Worm (Caenorhabditis elegans) whole organism, late embryonic: ENCODE results near the gene B0244.7.

Experiments
- C08G9.2 ChIP-seq: sonication (generic microtip); optimal IDR thresholded peaks from 2 replicates; lab custom pipeline; 2016; ENCODE audit warnings: mild to moderate bottlenecking, missing genetic modification characterization, moderate library complexity, missing compliant biosample characterization
- F13H6.1 ChIP-seq: sonication (generic microtip); optimal IDR thresholded peaks from 2 replicates; lab custom pipeline; 2016; ENCODE audit warnings: missing genetic modification characterization, missing compliant biosample characterization
- T23F11.4 ChIP-seq: fragments of 200-800 bp; sonication (Bioruptor generic); optimal IDR thresholded peaks from 2 replicates; lab custom pipeline; 2018; ENCODE audit warnings: mild to moderate bottlenecking, missing genetic modification characterization, missing compliant biosample characterization
- Y22D7AL.16 ChIP-seq: sonication (generic microtip); optimal IDR thresholded peaks from 2 replicates; lab custom pipeline; 2016; ENCODE audit warnings: missing genetic modification characterization, missing compliant biosample characterization
- ahr-1 ChIP-seq: sonication (generic microtip); optimal IDR thresholded peaks from 2 replicates; lab custom pipeline; 2016; ENCODE audit warnings: missing genetic modification characterization, missing compliant biosample characterization
- ama-1 ChIP-seq: fragments of 150-350 bp; optimal IDR thresholded peaks from 2 replicates; lab custom pipeline; 2014
- ceh-14 ChIP-seq: sonication (generic microtip); optimal IDR thresholded peaks from 2 replicates; lab custom pipeline; 2016; ENCODE audit warnings: missing genotype, missing genetic modification characterization, missing compliant biosample characterization
- ceh-18 ChIP-seq: sonication (generic microtip); optimal IDR thresholded peaks from 2 replicates; lab custom pipeline; 2016; ENCODE audit warnings: missing genetic modification characterization, missing compliant biosample characterization
- ceh-19 ChIP-seq: fragments of 200-800 bp; sonication (Bioruptor generic); optimal IDR thresholded peaks from 2 replicates; lab custom pipeline; 2018; ENCODE audit warnings: mild to moderate bottlenecking, missing genetic modification characterization, missing compliant biosample characterization
- ceh-2 ChIP-seq: sonication (generic microtip); optimal IDR thresholded peaks from 2 replicates; lab custom pipeline; 2016; ENCODE audit warnings: missing genotype, missing genetic modification characterization, missing compliant biosample characterization
- ceh-24 ChIP-seq: sonication (generic microtip); optimal IDR thresholded peaks from 2 replicates; lab custom pipeline; 2016; ENCODE audit warnings: mild to moderate bottlenecking, missing genetic modification characterization, missing compliant biosample characterization
- ceh-31 ChIP-seq: sonication (generic microtip); optimal IDR thresholded peaks from 2 replicates; lab custom pipeline; 2016; ENCODE audit warnings: missing genetic modification characterization, missing compliant biosample characterization
- ceh-34 ChIP-seq: sonication (generic microtip); optimal IDR thresholded peaks from 2 replicates; lab custom pipeline; 2016; ENCODE audit warnings: mild to moderate bottlenecking, missing genetic modification characterization, missing compliant biosample characterization
- ceh-45 ChIP-seq: fragments of 200-800 bp; sonication (Bioruptor generic); IDR thresholded peaks from 2 replicates; pipeline ENCODE4 v1.3.6; 2022; ENCODE audit warnings: missing genetic modification reagents, missing genetic modification characterization, missing compliant biosample characterization
- ceh-6 ChIP-seq: fragments of 200-800 bp; sonication (Bioruptor generic); optimal IDR thresholded peaks from 2 replicates; lab custom pipeline; 2018; ENCODE audit warnings: mild to moderate bottlenecking, missing genetic modification characterization, missing compliant biosample characterization
- che-1 ChIP-seq: sonication (generic microtip); optimal IDR thresholded peaks from 2 replicates; lab custom pipeline; 2016; ENCODE audit warnings: mild to moderate bottlenecking, missing genetic modification characterization, missing compliant biosample characterization
- dmd-4 ChIP-seq: sonication (generic microtip); optimal IDR thresholded peaks from 2 replicates; lab custom pipeline; 2016; ENCODE audit warnings: borderline replicate concordance, missing genetic modification characterization, missing compliant biosample characterization
- dve-1 ChIP-seq: sonication (generic microtip); optimal IDR thresholded peaks from 2 replicates; lab custom pipeline; 2017; ENCODE audit warnings: antibody characterized with exemption, mild to moderate bottlenecking, missing genetic modification characterization, missing compliant biosample characterization
- elt-2 ChIP-seq: sonication (generic microtip); optimal IDR thresholded peaks from 2 replicates; lab custom pipeline; 2016; ENCODE audit warnings: missing genetic modification reagents, missing genetic modification characterization, missing compliant biosample characterization
- elt-4 ChIP-seq: sonication (generic microtip); optimal IDR thresholded peaks from 2 replicates; lab custom pipeline; 2016; ENCODE audit warnings: missing genetic modification characterization, missing compliant biosample characterization
- ets-4 ChIP-seq: sonication (generic microtip); optimal IDR thresholded peaks from 2 replicates; lab custom pipeline; 2016; ENCODE audit warnings: missing genetic modification characterization, missing compliant biosample characterization
- fkh-10 ChIP-seq: fragments of 150-350 bp; optimal IDR thresholded peaks from 2 replicates; lab custom pipeline; 2014; ENCODE audit warnings: missing biosample characterization, missing genetic modification reagents, missing genetic modification characterization
- fkh-6 ChIP-seq: sonication (generic microtip); optimal IDR thresholded peaks from 2 replicates; lab custom pipeline; 2016; ENCODE audit warnings: missing genetic modification characterization, missing compliant biosample characterization
- gmeb-2 ChIP-seq: sonication (generic microtip); optimal IDR thresholded peaks from 2 replicates; lab custom pipeline; 2016; ENCODE audit warnings: missing genetic modification characterization, inconsistent platforms, missing compliant biosample characterization
- hlh-30 ChIP-seq: sonication (generic microtip); optimal IDR thresholded peaks from 2 replicates; lab custom pipeline; 2017; ENCODE audit warnings: antibody characterized with exemption, missing genetic modification characterization, missing compliant biosample characterization; ENCODE audit not compliant: insufficient read depth
- hlh-6 ChIP-seq: sonication (generic microtip); optimal IDR thresholded peaks from 2 replicates; lab custom pipeline; 2016; ENCODE audit warnings: missing genotype, missing genetic modification characterization, missing compliant biosample characterization
- lim-6 ChIP-seq: sonication (generic microtip); optimal IDR thresholded peaks from 2 replicates; lab custom pipeline; 2016; ENCODE audit warnings: missing genetic modification characterization, missing compliant biosample characterization
- lin-11 ChIP-seq: fragments of 200-800 bp; sonication (Bioruptor generic); optimal IDR thresholded peaks from 2 replicates; lab custom pipeline; 2018; ENCODE audit warnings: mild to moderate bottlenecking, missing genetic modification characterization, missing compliant biosample characterization
- mec-3 ChIP-seq: sonication (generic microtip); optimal IDR thresholded peaks from 2 replicates; lab custom pipeline; 2016; ENCODE audit warnings: borderline replicate concordance, missing genetic modification characterization, missing compliant biosample characterization
- nfya-1 ChIP-seq: sonication (generic microtip); optimal IDR thresholded peaks from 2 replicates; lab custom pipeline; 2017; ENCODE audit warnings: missing genetic modification characterization, mild to moderate bottlenecking, missing compliant biosample characterization, antibody characterized with exemption, moderate library complexity
- nhr-11 ChIP-seq: fragments of 150-350 bp; optimal IDR thresholded peaks from 2 replicates; lab custom pipeline; 2014; ENCODE audit warnings: missing biosample characterization, missing genetic modification characterization
- nhr-232 ChIP-seq: sonication (generic microtip); optimal IDR thresholded peaks from 2 replicates; lab custom pipeline; 2016; ENCODE audit warnings: missing genetic modification characterization, missing compliant biosample characterization
- npax-4 ChIP-seq: sonication (generic microtip); optimal IDR thresholded peaks from 2 replicates; lab custom pipeline; 2016; ENCODE audit warnings: missing genetic modification characterization, missing compliant biosample characterization
- odd-2 ChIP-seq: sonication (generic microtip); optimal IDR thresholded peaks from 2 replicates; lab custom pipeline; 2017; ENCODE audit warnings: antibody characterized with exemption, mild to moderate bottlenecking, missing genetic modification characterization, missing compliant biosample characterization
- pag-3 ChIP-seq: sonication (generic microtip); optimal IDR thresholded peaks from 2 replicates; lab custom pipeline; 2016; ENCODE audit warnings: missing compliant biosample characterization, missing genetic modification characterization, borderline replicate concordance
- pha-2 ChIP-seq: sonication (generic microtip); optimal IDR thresholded peaks from 2 replicates; lab custom pipeline; 2017; ENCODE audit warnings: mild to moderate bottlenecking, missing genetic modification characterization, missing compliant biosample characterization
- pha-4 ChIP-seq: fragments of 150-350 bp; optimal IDR thresholded peaks from 2 replicates; lab custom pipeline; 2018; ENCODE audit warnings: missing biosample characterization, missing genetic modification reagents, missing genetic modification characterization
- pqm-1 ChIP-seq: sonication (generic microtip); optimal IDR thresholded peaks from 2 replicates; lab custom pipeline; 2016; ENCODE audit warnings: missing genetic modification characterization, missing compliant biosample characterization
- rnt-1 ChIP-seq: sonication (generic microtip); optimal IDR thresholded peaks from 2 replicates; lab custom pipeline; 2016; ENCODE audit warnings: missing genetic modification characterization, missing compliant biosample characterization
- sdc-2 ChIP-seq: sonication (generic microtip); optimal IDR thresholded peaks from 2 replicates; lab custom pipeline; 2016; ENCODE audit warnings: missing genotype, missing genetic modification characterization, missing compliant biosample characterization
- syd-9 ChIP-seq: sonication (generic microtip); optimal IDR thresholded peaks from 2 replicates; lab custom pipeline; 2016; ENCODE audit warnings: mild to moderate bottlenecking, missing genetic modification characterization, moderate library complexity, missing compliant biosample characterization
- tbx-2 ChIP-seq: sonication (generic microtip); optimal IDR thresholded peaks from 2 replicates; lab custom pipeline; 2016; ENCODE audit warnings: missing genetic modification characterization, missing compliant biosample characterization
- ttx-3 ChIP-seq: sonication (generic microtip); optimal IDR thresholded peaks from 2 replicates; lab custom pipeline; 2016; ENCODE audit warnings: missing genetic modification reagents, missing genetic modification characterization, missing compliant biosample characterization
- unc-42 ChIP-seq: sonication (generic microtip); optimal IDR thresholded peaks from 2 replicates; lab custom pipeline; 2016; ENCODE audit warnings: missing genotype, missing genetic modification characterization, missing compliant biosample characterization
- zip-5 ChIP-seq: sonication (generic microtip); optimal IDR thresholded peaks from 2 replicates; lab custom pipeline; 2016; ENCODE audit warnings: missing genetic modification characterization, missing compliant biosample characterization

The B0244.7 gene

ce11 chrIII:5730980-5731636 lies at the start of gene B0244.7, which contains the start of gene B0244.9:
Gene B0244.7, plus strand, starts transcription at chrIII:5731501.
Gene B0244.9, minus strand, starts transcription at chrIII:5731030.
- TF ChIP-seq ceh-31 (tag; lab: Kevin White, UChicago) (no peak), ceh-14 (tag; lab: Kevin White, UChicago) (no peak), nhr-11 (tag; lab: Kevin White, UChicago) (no peak), dmd-4 (no peak), nfya-1 (tag; lab: Kevin White, UChicago) (no peak), Y22D7AL.16 (tag; lab: Kevin White, UChicago) (no peak), ahr-1 (no peak), elt-2 (tag; lab: Kevin White, UChicago) (peak; percentile 65), zip-5 (tag; lab: Kevin White, UChicago) (no peak)
- TF ChIP-seq, all 69 proteins: peak for 1

- TF ChIP-seq elt-2 (tag; lab: Kevin White, UChicago) (no peak), ceh-34 (tag; lab: Kevin White, UChicago) (no peak), nhr-11 (tag; lab: Kevin White, UChicago) (no peak), nfya-1 (tag; lab: Kevin White, UChicago) (no peak), fkh-6 (tag; lab: Kevin White, UChicago) (no peak), odd-2 (no peak), T23F11.4 (no peak), hlh-6 (tag; lab: Kevin White, UChicago) (no peak), pha-4 (no peak), ceh-6 (no peak)
Observed at ce11 chrIII:5683998-5684397, 47.3 kb upstream of the B0244.7 start, which contains the start of gene rcan-1. Gene rcan-1, minus strand, starts transcription at chrIII:5684098.

- no peak for TF ChIP-seq npax-4
- TF ChIP-seq pha-2: no peak
- TF ChIP-seq ceh-31 (tag; lab: Kevin White, UChicago): peak; percentile 24
- TF ChIP-seq ceh-45 (GFP tag; lab: Robert Waterston, UW): no peak
- no peak for TF ChIP-seq hlh-30 (tag; lab: Kevin White, UChicago)
- TF ChIP-seq ceh-34 (tag; lab: Kevin White, UChicago): peak; percentile 29
- TF ChIP-seq lin-11 (tag; lab: Kevin White, UChicago): no peak
- no peak for TF ChIP-seq fkh-10 (GFP tag; lab: Kevin White, UChicago)
- no peak for TF ChIP-seq F13H6.1 (tag; lab: Kevin White, UChicago)
- TF ChIP-seq syd-9: no peak
- no peak for TF ChIP-seq elt-4 (tag; lab: Kevin White, UChicago)
- no peak for TF ChIP-seq che-1
- no peak for TF ChIP-seq zip-5 (tag; lab: Kevin White, UChicago)
- TF ChIP-seq ceh-19: no peak
- no peak for TF ChIP-seq pqm-1 (tag; lab: Kevin White, UChicago)
- TF ChIP-seq sdc-2: no peak
- no peak for TF ChIP-seq nhr-232
- TF ChIP-seq nfya-1 (tag; lab: Kevin White, UChicago): peak; percentile 32
- TF ChIP-seq ama-1: no peak
- no peak for TF ChIP-seq ceh-24
- TF ChIP-seq pag-3 (tag; lab: Kevin White, UChicago): no peak
- no peak for TF ChIP-seq mec-3 (tag; lab: Kevin White, UChicago)
- peak; percentile 20 for TF ChIP-seq ceh-14 (tag; lab: Kevin White, UChicago)
- peak; percentile 50 for TF ChIP-seq tbx-2 (tag; lab: Kevin White, UChicago)
- no peak for TF ChIP-seq ttx-3 (tag; lab: Kevin White, UChicago)
- TF ChIP-seq unc-42 (tag; lab: Kevin White, UChicago): no peak
- no peak for TF ChIP-seq lim-6
- TF ChIP-seq gmeb-2 (tag; lab: Kevin White, UChicago): no peak
- TF ChIP-seq rnt-1 (tag; lab: Kevin White, UChicago): no peak
- TF ChIP-seq ceh-18 (tag; lab: Kevin White, UChicago): peak; percentile 31
- TF ChIP-seq C08G9.2 (tag; lab: Kevin White, UChicago): no peak
- no peak for TF ChIP-seq elt-2 (tag; lab: Kevin White, UChicago)
- TF ChIP-seq ceh-2 (tag; lab: Kevin White, UChicago): peak; percentile 25
- no peak for TF ChIP-seq dve-1
- TF ChIP-seq dmd-4: no peak
- TF ChIP-seq ets-4 (tag; lab: Kevin White, UChicago): peak; percentile 36
Observed at ce11 chrIII:5688246-5688645, 43.1 kb upstream of the B0244.7 start.
